Fruit fly (Drosophila melanogaster) whole organism, embryonic: ENCODE data around the gene CG42571.
A peak's percentile ranks its signal among the peaks of the same experiment; 100 is the strongest.

Experiments used
- Atf3 ChIP-seq: fragments of 200-800 bp; sonication (Bioruptor generic); optimal IDR thresholded peaks from 3 replicates; lab custom pipeline; 2016; ENCODE audit warnings: missing biosample characterization, missing genetic modification characterization
- CG10274 ChIP-seq: fragments of 200-800 bp; sonication (Bioruptor generic); optimal IDR thresholded peaks from 3 replicates; lab custom pipeline; 2017; ENCODE audit warnings: missing biosample characterization, mild to moderate bottlenecking, missing genetic modification characterization
- CG10959 ChIP-seq: fragments of 200-800 bp; sonication (Bioruptor generic); IDR thresholded peaks from 2 replicates; pipeline ENCODE4 v1.3.6; 2022; ENCODE audit warnings: missing biosample characterization, missing genetic modification characterization
- CG11085 ChIP-seq: fragments of 200-800 bp; sonication (Bioruptor generic); IDR thresholded peaks from 2 replicates; pipeline ENCODE4 v1.3.6; 2022; ENCODE audit warnings: missing biosample characterization, missing genetic modification characterization
- CG12071 ChIP-seq: fragments of 200-800 bp; sonication (Bioruptor generic); optimal IDR thresholded peaks from 3 replicates; lab custom pipeline; 2018; ENCODE audit warnings: missing biosample characterization, mild to moderate bottlenecking, missing genetic modification characterization
- CG12769 ChIP-seq: fragments of 200-800 bp; sonication (Bioruptor generic); optimal IDR thresholded peaks from 2 replicates; lab custom pipeline; 2019; ENCODE audit warnings: missing biosample characterization, mild to moderate bottlenecking, missing genetic modification characterization, moderate library complexity
- CG12942 ChIP-seq: fragments of 200-800 bp; sonication (Bioruptor generic); optimal IDR thresholded peaks from 3 replicates; lab custom pipeline; 2016; ENCODE audit warnings: missing biosample characterization, missing genetic modification characterization
- CG15514 ChIP-seq: fragments of 200-800 bp; sonication (Bioruptor generic); optimal IDR thresholded peaks from 3 replicates; lab custom pipeline; 2017; ENCODE audit warnings: missing biosample characterization, missing genetic modification characterization, mild to moderate bottlenecking, moderate library complexity, missing genetic modification reagents
- CG1832 ChIP-seq: fragments of 200-800 bp; sonication (Bioruptor generic); optimal IDR thresholded peaks from 2 replicates; lab custom pipeline; 2017; ENCODE audit warnings: missing biosample characterization, mild to moderate bottlenecking, missing genetic modification characterization, inconsistent platforms
- CG2199 ChIP-seq: fragments of 200-800 bp; sonication (Bioruptor generic); IDR thresholded peaks from 3 replicates; pipeline ENCODE4 v1.3.6; 2022; ENCODE audit warnings: missing biosample characterization, missing genetic modification characterization
- CG30020 ChIP-seq: fragments of 200-800 bp; optimal IDR thresholded peaks from 2 replicates; lab custom pipeline; 2019; ENCODE audit warnings: missing biosample characterization, mild to moderate bottlenecking, missing genetic modification characterization, moderate library complexity
- CG31365 ChIP-seq: fragments of 200-800 bp; sonication (Bioruptor generic); optimal IDR thresholded peaks from 2 replicates; lab custom pipeline; 2018; ENCODE audit warnings: missing biosample characterization, mild to moderate bottlenecking, missing genetic modification characterization
- CG34224 ChIP-seq: fragments of 200-800 bp; sonication (Bioruptor generic); IDR thresholded peaks from 3 replicates; pipeline ENCODE4 v1.3.6; 2022; ENCODE audit warnings: missing biosample characterization, missing genetic modification characterization; ENCODE audit not compliant: partially characterized antibody
- CG42726 ChIP-seq: fragments of 200-800 bp; sonication (Bioruptor generic); IDR thresholded peaks from 2 replicates; pipeline ENCODE4 v1.3.6; 2022; ENCODE audit warnings: missing biosample characterization, missing genetic modification characterization; ENCODE audit not compliant: partially characterized antibody
- CG6254 ChIP-seq: fragments of 200-800 bp; sonication (Bioruptor generic); optimal IDR thresholded peaks from 3 replicates; lab custom pipeline; 2017; ENCODE audit warnings: mild to moderate bottlenecking, missing biosample characterization, missing genetic modification reagents, missing genetic modification characterization
- D19A ChIP-seq: fragments of 200-800 bp; optimal IDR thresholded peaks from 3 replicates; lab custom pipeline; 2019; ENCODE audit warnings: missing biosample characterization, mild to moderate bottlenecking, missing genetic modification characterization, moderate library complexity
- Dll ChIP-seq: fragments of 200-800 bp; sonication (Bioruptor generic); IDR thresholded peaks from 4 replicates; pipeline ENCODE4 v1.3.6; 2022; ENCODE audit warnings: missing biosample characterization, missing genetic modification characterization; ENCODE audit not compliant: partially characterized antibody
- Fer3 ChIP-seq: fragments of 200-800 bp; sonication (Bioruptor generic); optimal IDR thresholded peaks from 2 replicates; lab custom pipeline; 2018; ENCODE audit warnings: missing biosample characterization, mild to moderate bottlenecking, missing genetic modification characterization, moderate library complexity
- Hr78 ChIP-seq, 2 experiments: fragments of 200-800 bp in 1 of 2; fragments of >200 bp in 1 of 2; sonication (Bioruptor generic) in 1 of 2; optimal IDR thresholded peaks; 2 replicates each; lab custom pipeline; 2017 to 2019; ENCODE audit warnings: missing biosample characterization in 2 of 2, missing genetic modification characterization in 2 of 2, mild to moderate bottlenecking in 1 of 2, moderate library complexity in 1 of 2
- Hsf ChIP-seq: fragments of 200-800 bp; sonication (Bioruptor generic); optimal IDR thresholded peaks from 3 replicates; lab custom pipeline; 2016; ENCODE audit warnings: missing biosample characterization, missing genetic modification characterization
- MBD-R2 ChIP-seq: fragments of 200-800 bp; sonication (Bioruptor generic); IDR thresholded peaks from 2 replicates; pipeline ENCODE4 v1.3.6; 2022; ENCODE audit warnings: missing biosample characterization, missing genetic modification characterization
- Med ChIP-seq: fragments of 200-800 bp; sonication (Bioruptor generic); peaks from one replicate; lab custom pipeline; 2016; ENCODE audit warnings: missing biosample characterization, missing genetic modification characterization, mild to moderate bottlenecking, inconsistent platforms, moderate library complexity
- Mes4 ChIP-seq: fragments of 200-800 bp; sonication (Bioruptor generic); optimal IDR thresholded peaks from 2 replicates; lab custom pipeline; 2016; ENCODE audit warnings: missing biosample characterization, missing genetic modification characterization
- NC2α ChIP-seq: fragments of 200-800 bp; sonication (Bioruptor generic); optimal IDR thresholded peaks from 2 replicates; lab custom pipeline; 2016; ENCODE audit warnings: missing biosample characterization, missing genetic modification characterization
- Pdp1 ChIP-seq, 2 experiments: fragments of 200-800 bp; sonication (Bioruptor generic); optimal IDR thresholded peaks; 3 replicates each; lab custom pipeline; 2016; ENCODE audit warnings: missing biosample characterization in 2 of 2, missing genetic modification characterization in 2 of 2, mild to moderate bottlenecking in 1 of 2, moderate library complexity in 1 of 2
- Rfx ChIP-seq: fragments of 200-800 bp; sonication (Bioruptor generic); IDR thresholded peaks from 2 replicates; pipeline ENCODE4 v1.3.6; 2022; ENCODE audit warnings: missing biosample characterization, missing genetic modification characterization
- Sry-β ChIP-seq: fragments of 200-800 bp; sonication (Bioruptor generic); optimal IDR thresholded peaks from 2 replicates; lab custom pipeline; 2018; ENCODE audit warnings: missing biosample characterization, mild to moderate bottlenecking, missing genetic modification characterization, moderate library complexity
- bcd ChIP-seq: fragments of 200-800 bp; sonication (Bioruptor generic); optimal IDR thresholded peaks from 2 replicates; lab custom pipeline; 2017; ENCODE audit warnings: missing biosample characterization, mild to moderate bottlenecking, missing genetic modification characterization
- cg ChIP-seq: fragments of 200-800 bp; sonication (Bioruptor generic); optimal IDR thresholded peaks from 3 replicates; lab custom pipeline; 2019; ENCODE audit warnings: missing biosample characterization, mild to moderate bottlenecking, missing genetic modification characterization, moderate library complexity
- chm ChIP-seq: fragments of 200-800 bp; sonication (Bioruptor generic); IDR thresholded peaks from 2 replicates; pipeline ENCODE4 v1.3.6; 2022; ENCODE audit warnings: missing biosample characterization, missing genetic modification characterization
- crol ChIP-seq: fragments of 200-800 bp; sonication (Bioruptor generic); IDR thresholded peaks from 2 replicates; pipeline ENCODE4 v1.3.6; 2022; ENCODE audit warnings: missing biosample characterization, missing genetic modification characterization
- ems ChIP-seq: fragments of 200-800 bp; sonication (Bioruptor generic); optimal IDR thresholded peaks from 3 replicates; lab custom pipeline; 2016; ENCODE audit warnings: missing biosample characterization, missing genetic modification characterization
- fd102C ChIP-seq: fragments of 200-800 bp; sonication (Bioruptor generic); optimal IDR thresholded peaks from 2 replicates; lab custom pipeline; 2018; ENCODE audit warnings: missing biosample characterization, mild to moderate bottlenecking, missing genetic modification characterization, moderate library complexity
- fru ChIP-seq: fragments of >200 bp; optimal IDR thresholded peaks from 2 replicates; lab custom pipeline; 2017
- grau ChIP-seq: fragments of 200-800 bp; optimal IDR thresholded peaks from 3 replicates; lab custom pipeline; 2019; ENCODE audit warnings: missing biosample characterization, mild to moderate bottlenecking, missing genetic modification characterization, moderate library complexity
- grn ChIP-seq: fragments of 200-800 bp; sonication (Bioruptor generic); optimal IDR thresholded peaks from 3 replicates; lab custom pipeline; 2017; ENCODE audit warnings: missing biosample characterization, missing genetic modification characterization
- hth ChIP-seq: fragments of >200 bp; optimal IDR thresholded peaks from 2 replicates; lab custom pipeline; 2017; ENCODE audit warnings: inconsistent platforms
- kni ChIP-seq: fragments of 200-800 bp; sonication (Bioruptor generic); optimal IDR thresholded peaks from 3 replicates; lab custom pipeline; 2017; ENCODE audit warnings: mild to moderate bottlenecking, missing biosample characterization, missing genetic modification reagents, missing genetic modification characterization
- lmd ChIP-seq: fragments of 200-800 bp; sonication (Bioruptor generic); IDR thresholded peaks from 2 replicates; pipeline ENCODE4 v1.3.6; 2022; ENCODE audit warnings: missing biosample characterization, missing genetic modification characterization
- lov ChIP-seq, 2 experiments: fragments of 200-800 bp in 1 of 2; fragments of >200 bp in 1 of 2; sonication (Bioruptor generic) in 1 of 2; IDR thresholded peaks in 1 of 2; optimal IDR thresholded peaks in 1 of 2; 2 replicates in 1 of 2; 3 replicates in 1 of 2; pipeline versions ENCODE4 v1.3.6 to Lab custom; 2017 to 2022; ENCODE audit warnings: missing biosample characterization in 1 of 2, missing genetic modification characterization in 1 of 2
- maf-S ChIP-seq: fragments of 200-800 bp; sonication (Bioruptor generic); optimal IDR thresholded peaks from 2 replicates; lab custom pipeline; 2016; ENCODE audit warnings: missing biosample characterization, missing genetic modification characterization
- mam ChIP-seq: fragments of 200-800 bp; sonication (Bioruptor generic); optimal IDR thresholded peaks from 3 replicates; lab custom pipeline; 2016; ENCODE audit warnings: missing biosample characterization, missing genetic modification characterization
- nerfin-2 ChIP-seq: fragments of 200-800 bp; sonication (Bioruptor generic); IDR thresholded peaks from 2 replicates; pipeline ENCODE4 v1.3.6; 2022; ENCODE audit warnings: missing biosample characterization, missing genetic modification characterization; ENCODE audit not compliant: partially characterized antibody
- onecut ChIP-seq: fragments of 200-800 bp; sonication (Bioruptor generic); IDR thresholded peaks from 2 replicates; pipeline ENCODE4 v1.3.6; 2022; ENCODE audit warnings: missing biosample characterization, missing genetic modification characterization
- org-1 ChIP-seq: fragments of 200-800 bp; sonication (Bioruptor generic); optimal IDR thresholded peaks from 2 replicates; lab custom pipeline; 2017; ENCODE audit warnings: missing biosample characterization, missing genetic modification characterization
- p53 ChIP-seq: fragments of 200-800 bp; sonication (Bioruptor generic); optimal IDR thresholded peaks from 2 replicates; lab custom pipeline; 2016; ENCODE audit warnings: missing biosample characterization, missing genetic modification characterization
- pum ChIP-seq: fragments of 200-800 bp; sonication (Bioruptor generic); optimal IDR thresholded peaks from 2 replicates; lab custom pipeline; 2016; ENCODE audit warnings: missing biosample characterization, missing genetic modification characterization
- repo ChIP-seq: fragments of 200-800 bp; sonication (Bioruptor generic); optimal IDR thresholded peaks from 2 replicates; lab custom pipeline; 2016; ENCODE audit warnings: missing biosample characterization, missing genetic modification characterization
- salm ChIP-seq: fragments of 200-800 bp; sonication (Bioruptor generic); optimal IDR thresholded peaks from 2 replicates; lab custom pipeline; 2018; ENCODE audit warnings: missing biosample characterization, mild to moderate bottlenecking, missing genetic modification characterization
- z ChIP-seq: fragments of 200-800 bp; sonication (Bioruptor generic); IDR thresholded peaks from 3 replicates; pipeline ENCODE4 v1.3.6; 2022; ENCODE audit warnings: missing biosample characterization, missing genetic modification characterization

CG42571 gene

dm6 chr3L:15720224-15720623 lies 4.0 kb downstream of the CG42571 start (continued):
- no peak for TF ChIP-seq fd102C (GFP tag; lab: Kevin White, UChicago)
- TF ChIP-seq CG31365, result no peak
- TF ChIP-seq D19A (tag; lab: Kevin White, UChicago), result peak; percentile 18
- TF ChIP-seq mam, result no peak
- no peak for TF ChIP-seq lmd
- no peak for TF ChIP-seq CG1832 (GFP tag; lab: Kevin White, UChicago)
- no peak for TF ChIP-seq salm (tag; lab: Kevin White, UChicago)
- TF ChIP-seq CG12769 (tag; lab: Kevin White, UChicago), result no peak
- no peak for TF ChIP-seq Atf3 (GFP tag; lab: Kevin White, UChicago)
- TF ChIP-seq Med, result peak; percentile 39
- no peak for TF ChIP-seq NC2α
- TF ChIP-seq Hsf (GFP tag; lab: Kevin White, UChicago), result no peak
- no peak for TF ChIP-seq org-1
- no peak for TF ChIP-seq CG34224 (GFP tag; lab: Robert Waterston, UW)
- TF ChIP-seq CG12071 (GFP tag; lab: Kevin White, UChicago), result no peak
- TF ChIP-seq CG10959 (GFP tag; lab: Robert Waterston, UW), result no peak
- TF ChIP-seq p53, result no peak
- TF ChIP-seq grau, result peak; percentile 57

DNA sequence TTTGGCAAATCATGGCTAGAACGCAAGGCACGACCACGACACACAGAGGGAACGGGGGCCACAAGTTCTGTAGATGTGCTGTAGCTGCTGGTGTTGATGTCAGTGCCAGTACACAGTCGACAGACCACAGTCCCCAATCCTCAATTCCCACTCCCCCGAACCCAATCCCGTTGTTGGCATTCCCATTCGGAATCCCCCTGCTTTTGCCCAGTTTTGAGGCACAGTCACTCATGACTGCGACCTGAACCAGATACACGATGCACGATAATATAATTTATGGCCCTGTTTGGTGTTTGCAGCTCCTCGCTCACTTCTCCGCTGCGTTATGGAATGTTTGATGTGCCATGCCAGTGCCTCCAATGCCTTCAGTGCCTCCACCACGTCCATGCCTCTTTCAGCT lies 4.7 kb downstream of the CG42571 start:
- TF ChIP-seq CG11085 (GFP tag; lab: Robert Waterston, UW) (no peak), CG42726 (GFP tag; lab: Robert Waterston, UW) (no peak), onecut (GFP tag; lab: Robert Waterston, UW) (no peak), cg (GFP tag; lab: Kevin White, UChicago) (no peak), lov (optimal IDR thresholded peaks at IDR 0.05; lab: Kevin White, UChicago) (no peak), lov (GFP tag; IDR thresholded peaks at IDR 0.05; lab: Robert Waterston, UW) (no peak), Pdp1 (GFP tag; optimal IDR thresholded peaks at IDR 0.05; lab: Kevin White, UChicago) (peak in 1 of 2 experiments; percentile 12), bcd (GFP tag; lab: Kevin White, UChicago) (no peak), Med (peak; percentile 62), Hr78 (GFP tag; optimal IDR thresholded peaks at IDR 0.05; lab: Kevin White, UChicago) (no peak), hth (lab: Kevin White, UChicago) (no peak), ems (no peak), CG2199 (GFP tag; lab: Robert Waterston, UW) (0 out of 3 replicates have a peak, but pooled peaks have one; percentile 65), fru (lab: Kevin White, UChicago) (no peak), maf-S (no peak), Sry-β (GFP tag; lab: Kevin White, UChicago) (no peak), fd102C (GFP tag; lab: Kevin White, UChicago) (no peak), Fer3 (tag; lab: Kevin White, UChicago) (no peak), Rfx (GFP tag; lab: Robert Waterston, UW) (no peak), crol (GFP tag; lab: Robert Waterston, UW) (peak; percentile 58; the same call in 1 of the 2 replicates), MBD-R2 (GFP tag; lab: Robert Waterston, UW) (no peak), CG6254 (GFP tag; lab: Kevin White, UChicago) (no peak), pum (GFP tag; lab: Kevin White, UChicago) (no peak), z (GFP tag; lab: Robert Waterston, UW) (0 out of 3 replicates have a peak, but pooled peaks have one; percentile 19), Mes4 (GFP tag; lab: Kevin White, UChicago) (no peak), grn (peak; percentile 6), CG34224 (GFP tag; lab: Robert Waterston, UW) (no peak), CG15514 (GFP tag; lab: Kevin White, UChicago) (no peak), nerfin-2 (GFP tag; lab: Robert Waterston, UW) (no peak), kni (GFP tag; lab: Kevin White, UChicago) (peak; percentile 23), salm (tag; lab: Kevin White, UChicago) (no peak), CG10274 (GFP tag; lab: Kevin White, UChicago) (no peak), repo (GFP tag; lab: Kevin White, UChicago) (no peak), CG12942 (no peak), chm (GFP tag; lab: Robert Waterston, UW) (no peak), Dll (GFP tag; lab: Robert Waterston, UW) (no peak), CG30020 (tag; lab: Kevin White, UChicago) (no peak)
